Fruit fly (Drosophila melanogaster) whole organism, embryonic: ENCODE data around the gene Targ1.

ENCODE experiments used
- CG11456 ChIP-seq: fragments of 200-800 bp; sonication (Bioruptor generic); IDR thresholded peaks from 3 replicates; pipeline ENCODE4 v1.3.6; 2022; ENCODE audit warnings: missing biosample characterization, missing genetic modification characterization
- CG11696 ChIP-seq: fragments of 200-800 bp; sonication (Bioruptor generic); IDR thresholded peaks from 2 replicates; pipeline ENCODE4 v1.3.6; 2022; ENCODE audit warnings: missing biosample characterization, missing genetic modification characterization
- CG12155 ChIP-seq: fragments of 200-800 bp; sonication (Bioruptor generic); optimal IDR thresholded peaks from 3 replicates; lab custom pipeline; 2016; ENCODE audit warnings: missing biosample characterization, missing genetic modification characterization
- CG13775 ChIP-seq: fragments of 200-800 bp; sonication (Bioruptor generic); optimal IDR thresholded peaks from 3 replicates; lab custom pipeline; 2017; ENCODE audit warnings: missing biosample characterization, mild to moderate bottlenecking, missing genetic modification characterization
- CG14710 ChIP-seq: fragments of 200-800 bp; sonication (Bioruptor generic); optimal IDR thresholded peaks from 3 replicates; lab custom pipeline; 2019; ENCODE audit warnings: missing biosample characterization, mild to moderate bottlenecking, missing genetic modification characterization, moderate library complexity
- CG18764 ChIP-seq: fragments of 200-800 bp; sonication (Bioruptor generic); optimal IDR thresholded peaks from 3 replicates; lab custom pipeline; 2016; ENCODE audit warnings: missing biosample characterization, missing genetic modification characterization
- CG2129 ChIP-seq: fragments of 200-800 bp; sonication (Bioruptor generic); IDR thresholded peaks from 2 replicates; pipeline ENCODE4 v1.3.6; 2022; ENCODE audit warnings: missing biosample characterization, missing genetic modification characterization; ENCODE audit not compliant: partially characterized antibody
- CG31388 ChIP-seq: fragments of 200-800 bp; sonication (Bioruptor generic); optimal IDR thresholded peaks from 2 replicates; lab custom pipeline; 2016; ENCODE audit warnings: missing biosample characterization, missing genetic modification characterization
- CG3726 ChIP-seq: fragments of 200-800 bp; sonication (Bioruptor generic); IDR thresholded peaks from 3 replicates; pipeline ENCODE4, ENCODE4 v1.3.6; 2022; ENCODE audit warnings: missing biosample characterization, missing genetic modification characterization
- CG3995 ChIP-seq: fragments of 200-800 bp; sonication (Bioruptor generic); optimal IDR thresholded peaks from 3 replicates; lab custom pipeline; 2016; ENCODE audit warnings: missing biosample characterization, missing genetic modification characterization
- CG43689 ChIP-seq: fragments of 200-800 bp; sonication (Bioruptor generic); IDR thresholded peaks from 2 replicates; pipeline ENCODE4 v1.3.6; 2022; ENCODE audit warnings: missing biosample characterization, missing genetic modification characterization
- CG4730 ChIP-seq: fragments of 200-800 bp; sonication (Bioruptor generic); IDR thresholded peaks from 2 replicates; pipeline ENCODE4 v1.3.6; 2022; ENCODE audit warnings: missing biosample characterization, missing genetic modification characterization
- CG4854 ChIP-seq: fragments of 200-800 bp; sonication (Bioruptor generic); optimal IDR thresholded peaks from 2 replicates; lab custom pipeline; 2016; ENCODE audit warnings: missing biosample characterization, missing genetic modification characterization, inconsistent platforms
- CG6272 ChIP-seq: fragments of 200-800 bp; sonication (Bioruptor generic); IDR thresholded peaks from 2 replicates; pipeline ENCODE4 v1.3.6; 2022; ENCODE audit warnings: missing biosample characterization, missing genetic modification characterization
- CG7963 ChIP-seq: fragments of 200-800 bp; sonication (Bioruptor generic); IDR thresholded peaks from 3 replicates; pipeline ENCODE4 v1.3.6; 2022; ENCODE audit warnings: missing biosample characterization, missing genetic modification characterization; ENCODE audit not compliant: partially characterized antibody
- CG8290 ChIP-seq, 3 experiments: fragments of 200-800 bp; sonication (Bioruptor generic); optimal IDR thresholded peaks; 2 replicates each; lab custom pipeline; 2016 to 2019; ENCODE audit warnings: missing biosample characterization in 3 of 3, missing genetic modification characterization in 3 of 3, mild to moderate bottlenecking in 2 of 3, moderate library complexity in 1 of 3
- CkIIα-i1 ChIP-seq: fragments of 200-800 bp; sonication (Bioruptor generic); IDR thresholded peaks from 2 replicates; pipeline ENCODE4 v1.3.6; 2022; ENCODE audit warnings: missing biosample characterization, missing genetic modification characterization
- Ets97D ChIP-seq: fragments of 200-800 bp; sonication (Bioruptor generic); optimal IDR thresholded peaks from 3 replicates; lab custom pipeline; 2016; ENCODE audit warnings: missing biosample characterization, missing genetic modification characterization
- H2.0 ChIP-seq: fragments of 200-800 bp; sonication (Bioruptor generic); IDR thresholded peaks from 2 replicates; pipeline ENCODE4 v1.3.6; 2022; ENCODE audit warnings: missing biosample characterization, missing genetic modification characterization
- HLH4C ChIP-seq: fragments of 200-800 bp; sonication (Bioruptor generic); IDR thresholded peaks from 3 replicates; pipeline ENCODE4 v1.3.6; 2022; ENCODE audit warnings: missing biosample characterization, missing genetic modification characterization; ENCODE audit not compliant: partially characterized antibody
- HLHmδ ChIP-seq: fragments of 200-800 bp; sonication (Bioruptor generic); optimal IDR thresholded peaks from 2 replicates; lab custom pipeline; 2018; ENCODE audit warnings: missing biosample characterization, mild to moderate bottlenecking, missing genetic modification characterization, moderate library complexity
- Hr3 ChIP-seq: fragments of 200-800 bp; sonication (Bioruptor generic); optimal IDR thresholded peaks from 3 replicates; lab custom pipeline; 2016; ENCODE audit warnings: missing biosample characterization, missing genetic modification characterization
- Lhr ChIP-seq: fragments of 200-800 bp; sonication (Bioruptor generic); optimal IDR thresholded peaks from 3 replicates; lab custom pipeline; 2017; ENCODE audit warnings: mild to moderate bottlenecking, missing biosample characterization, missing genetic modification reagents, missing genetic modification characterization
- PHDP ChIP-seq: fragments of 200-800 bp; sonication (Bioruptor generic); optimal IDR thresholded peaks from 3 replicates; lab custom pipeline; 2018; ENCODE audit warnings: missing biosample characterization, mild to moderate bottlenecking, missing genetic modification characterization, moderate library complexity
- Ptx1 ChIP-seq: fragments of 200-800 bp; sonication (Bioruptor generic); IDR thresholded peaks from 2 replicates; pipeline ENCODE4 v1.3.6; 2022; ENCODE audit warnings: missing biosample characterization, missing genetic modification characterization
- Xrp1 ChIP-seq: fragments of 200-800 bp; sonication (Bioruptor generic); IDR thresholded peaks from 2 replicates; pipeline ENCODE4 v1.3.6; 2022; ENCODE audit warnings: missing biosample characterization, missing genetic modification characterization
- al ChIP-seq: fragments of 200-800 bp; sonication (Bioruptor generic); IDR thresholded peaks from 2 replicates; pipeline ENCODE4 v1.3.6; 2022; ENCODE audit warnings: missing biosample characterization, missing genetic modification characterization
- ato ChIP-seq: fragments of 200-800 bp; sonication (Bioruptor generic); IDR thresholded peaks from 2 replicates; pipeline ENCODE4 v1.3.6; 2022; ENCODE audit warnings: missing biosample characterization, missing genetic modification characterization; ENCODE audit not compliant: partially characterized antibody
- danr ChIP-seq: fragments of 200-800 bp; sonication (Bioruptor generic); IDR thresholded peaks from 2 replicates; pipeline ENCODE4 v1.3.6; 2022; ENCODE audit warnings: missing biosample characterization, missing genetic modification characterization
- dati ChIP-seq: fragments of 200-800 bp; sonication (Bioruptor generic); IDR thresholded peaks from 2 replicates; pipeline ENCODE4 v1.3.6; 2022; ENCODE audit warnings: missing biosample characterization, missing genetic modification characterization
- ewg ChIP-seq: fragments of 200-800 bp; sonication (Bioruptor generic); optimal IDR thresholded peaks from 3 replicates; lab custom pipeline; 2017; ENCODE audit warnings: mild to moderate bottlenecking, missing biosample characterization, missing genetic modification reagents, missing genetic modification characterization
- eyg ChIP-seq: fragments of 200-800 bp; sonication (Bioruptor generic); optimal IDR thresholded peaks from 3 replicates; lab custom pipeline; 2016; ENCODE audit warnings: missing biosample characterization, missing genetic modification characterization
- fd102C ChIP-seq: fragments of 200-800 bp; sonication (Bioruptor generic); optimal IDR thresholded peaks from 2 replicates; lab custom pipeline; 2018; ENCODE audit warnings: missing biosample characterization, mild to moderate bottlenecking, missing genetic modification characterization, moderate library complexity
- gem ChIP-seq: fragments of 200-800 bp; sonication (Bioruptor generic); optimal IDR thresholded peaks from 2 replicates; lab custom pipeline; 2019; ENCODE audit warnings: missing biosample characterization, mild to moderate bottlenecking, missing genetic modification characterization, moderate library complexity
- gsb ChIP-seq: fragments of 200-800 bp; sonication (Bioruptor generic); IDR thresholded peaks from 2 replicates; pipeline ENCODE4 v1.3.6; 2022; ENCODE audit warnings: missing biosample characterization, missing genetic modification characterization
- her ChIP-seq: fragments of 200-800 bp; sonication (Bioruptor generic); optimal IDR thresholded peaks from 2 replicates; lab custom pipeline; 2016; ENCODE audit warnings: missing biosample characterization, missing genetic modification characterization
- klu ChIP-seq: fragments of 200-800 bp; sonication (Bioruptor generic); IDR thresholded peaks from 2 replicates; pipeline ENCODE4 v1.3.6; 2022; ENCODE audit warnings: missing biosample characterization, missing genetic modification characterization
- kni ChIP-seq: fragments of 200-800 bp; sonication (Bioruptor generic); optimal IDR thresholded peaks from 3 replicates; lab custom pipeline; 2017; ENCODE audit warnings: mild to moderate bottlenecking, missing biosample characterization, missing genetic modification reagents, missing genetic modification characterization
- oc ChIP-seq: fragments of 200-800 bp; sonication (Bioruptor generic); optimal IDR thresholded peaks from 2 replicates; lab custom pipeline; 2018; ENCODE audit warnings: missing biosample characterization, mild to moderate bottlenecking, missing genetic modification characterization, moderate library complexity
- otp ChIP-seq: fragments of 200-800 bp; sonication (Bioruptor generic); IDR thresholded peaks from 3 replicates; pipeline ENCODE4, ENCODE4 v1.3.6; 2022; ENCODE audit warnings: missing biosample characterization, missing genetic modification characterization
- row ChIP-seq: fragments of 200-800 bp; sonication (Bioruptor generic); IDR thresholded peaks from 3 replicates; pipeline ENCODE4 v1.3.6; 2022; ENCODE audit warnings: missing biosample characterization, missing genetic modification characterization
- scrt ChIP-seq: fragments of 200-800 bp; sonication (Bioruptor generic); optimal IDR thresholded peaks from 2 replicates; lab custom pipeline; 2018; ENCODE audit warnings: missing biosample characterization, mild to moderate bottlenecking, missing genetic modification characterization, moderate library complexity
- slbo ChIP-seq: fragments of 200-800 bp; sonication (Bioruptor generic); IDR thresholded peaks from 2 replicates; pipeline ENCODE4 v1.3.6; 2022; ENCODE audit warnings: missing biosample characterization, missing genetic modification characterization
- stc ChIP-seq: fragments of 200-800 bp; sonication (Bioruptor generic); IDR thresholded peaks from 2 replicates; pipeline ENCODE4 v1.3.6; 2022; ENCODE audit warnings: missing biosample characterization, missing genetic modification characterization
- sug ChIP-seq: fragments of 200-800 bp; optimal IDR thresholded peaks from 2 replicates; lab custom pipeline; 2019; ENCODE audit warnings: missing biosample characterization, mild to moderate bottlenecking, missing genetic modification characterization, moderate library complexity
- trem ChIP-seq: fragments of 200-800 bp; optimal IDR thresholded peaks from 3 replicates; lab custom pipeline; 2019; ENCODE audit warnings: missing biosample characterization, mild to moderate bottlenecking, missing genetic modification characterization, moderate library complexity
- twi ChIP-seq: fragments of 200-800 bp; optimal IDR thresholded peaks from 2 replicates; lab custom pipeline; 2019; ENCODE audit warnings: missing biosample characterization, mild to moderate bottlenecking, missing genetic modification characterization, moderate library complexity
- usp ChIP-seq: fragments of >200 bp; optimal IDR thresholded peaks from 2 replicates; lab custom pipeline; 2017; ENCODE audit warnings: missing biosample characterization, missing genetic modification characterization
- vfl ChIP-seq: fragments of 200-800 bp; sonication (Bioruptor generic); optimal IDR thresholded peaks from 2 replicates; lab custom pipeline; 2016; ENCODE audit warnings: missing biosample characterization, missing genetic modification characterization
- zf30C ChIP-seq: fragments of 200-800 bp; sonication (Bioruptor generic); optimal IDR thresholded peaks from 3 replicates; lab custom pipeline; 2018; ENCODE audit warnings: missing biosample characterization, mild to moderate bottlenecking, missing genetic modification characterization

Targ1 gene

DNA sequence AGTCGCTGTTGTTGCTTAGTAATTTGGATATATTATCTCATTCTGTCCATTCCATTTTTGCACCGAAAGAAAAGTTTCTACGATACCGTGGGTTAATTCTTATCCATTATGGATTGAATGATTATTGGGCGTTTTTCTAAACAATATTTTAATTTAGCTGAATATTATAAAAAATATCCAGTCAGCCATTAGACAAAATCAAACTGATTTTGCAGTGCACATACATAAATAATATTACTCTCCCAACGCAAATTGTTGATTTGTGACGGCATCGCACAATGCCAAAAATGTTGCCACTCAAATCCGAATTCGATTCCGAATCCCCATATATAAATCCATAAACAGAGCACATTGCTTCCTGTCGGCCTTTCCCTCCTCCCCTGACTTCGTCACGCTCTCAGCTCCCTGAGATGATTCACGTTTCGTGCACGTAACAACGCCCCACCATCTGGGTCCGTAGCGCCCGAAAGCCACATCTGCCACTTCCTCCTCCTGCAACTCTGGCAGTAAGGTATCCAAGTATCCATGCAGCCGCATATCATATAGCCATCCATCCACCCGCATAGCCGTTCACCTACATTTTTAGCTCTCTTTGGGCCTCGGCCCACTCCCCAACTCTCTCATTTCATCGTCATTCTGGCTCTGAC, 25.6 kb downstream of the Targ1 start (continued):
- TF ChIP-seq Xrp1 (GFP tag; lab: Robert Waterston, UW), result no peak; the same call in 1 of the 2 replicates
- TF ChIP-seq eyg (GFP tag; lab: Kevin White, UChicago), result peak; percentile 27
- TF ChIP-seq vfl (GFP tag; lab: Kevin White, UChicago), result no peak
- 0 out of 3 replicates have a peak, but pooled peaks have one; percentile 11 for TF ChIP-seq HLH4C (GFP tag; lab: Robert Waterston, UW)
- TF ChIP-seq CG31388, result no peak
- TF ChIP-seq row (GFP tag; lab: Robert Waterston, UW), result peak; percentile 79
- peak; percentile 68 for TF ChIP-seq klu
- peak; percentile 78 for TF ChIP-seq PHDP (tag; lab: Kevin White, UChicago)
- TF ChIP-seq stc (GFP tag; lab: Robert Waterston, UW), result peak; percentile 70
- peak; percentile 61 for TF ChIP-seq CG13775 (GFP tag; lab: Kevin White, UChicago)
- no peak for TF ChIP-seq her
- peak; percentile 28 for TF ChIP-seq CG4854
- no peak for TF ChIP-seq Ets97D (GFP tag; lab: Kevin White, UChicago)
- TF ChIP-seq CG43689 (GFP tag; lab: Robert Waterston, UW), result no peak
- peak; percentile 5 for TF ChIP-seq CG18764 (GFP tag; lab: Kevin White, UChicago)
- no peak for TF ChIP-seq CkIIα-i1 (GFP tag; lab: Robert Waterston, UW)
- no peak for TF ChIP-seq gem (tag; lab: Kevin White, UChicago)
- TF ChIP-seq slbo (GFP tag; lab: Robert Waterston, UW), result peak; percentile 93
- no peak for TF ChIP-seq fd102C (GFP tag; lab: Kevin White, UChicago)
- TF ChIP-seq sug (tag; lab: Kevin White, UChicago), result peak; percentile 24
- peak; percentile 73 for TF ChIP-seq CG12155 (GFP tag; lab: Kevin White, UChicago)
- peak; percentile 40; the same call in 1 of the 2 replicates for TF ChIP-seq CG11696 (GFP tag; lab: Robert Waterston, UW)
- TF ChIP-seq Ptx1 (GFP tag; lab: Robert Waterston, UW), result peak; percentile 80
- TF ChIP-seq Hr3, result peak; percentile 56
- no peak for TF ChIP-seq CG2129 (GFP tag; lab: Robert Waterston, UW)
- no peak for TF ChIP-seq CG7963 (GFP tag; lab: Robert Waterston, UW)
- TF ChIP-seq CG8290 (GFP tag; optimal IDR thresholded peaks at IDR 0.05; lab: Kevin White, UChicago), result no peak
- peak in 1 of 2 experiments; percentile 63 for TF ChIP-seq CG8290 (tag; optimal IDR thresholded peaks at IDR 0.05; lab: Kevin White, UChicago)
- peak; percentile 80 for TF ChIP-seq CG11456 (GFP tag; lab: Robert Waterston, UW)
- no peak for TF ChIP-seq oc
- peak; percentile 57 for TF ChIP-seq scrt (GFP tag; lab: Kevin White, UChicago)
- TF ChIP-seq trem (tag; lab: Kevin White, UChicago), result no peak
- TF ChIP-seq HLHmδ (GFP tag; lab: Kevin White, UChicago), result no peak
- no peak for TF ChIP-seq ato
- 0 out of 3 replicates have a peak, but pooled peaks have one; percentile 18 for TF ChIP-seq CG3726
- no peak for TF ChIP-seq usp (GFP tag; lab: Kevin White, UChicago)
- TF ChIP-seq CG4730 (GFP tag; lab: Robert Waterston, UW), result peak; percentile 53; the same call in 1 of the 2 replicates
- TF ChIP-seq danr, result no peak
- TF ChIP-seq CG14710 (tag; lab: Kevin White, UChicago), result no peak
- peak; percentile 49; the same call in 1 of the 2 replicates for TF ChIP-seq CG6272 (GFP tag; lab: Robert Waterston, UW)
- TF ChIP-seq ewg, result no peak
- TF ChIP-seq twi (tag; lab: Kevin White, UChicago), result no peak
- TF ChIP-seq otp (GFP tag; lab: Robert Waterston, UW), result 0 out of 3 replicates have a peak, but pooled peaks have one; percentile 17
- TF ChIP-seq Lhr (GFP tag; lab: Kevin White, UChicago), result no peak
- peak; percentile 83 for TF ChIP-seq gsb (GFP tag; lab: Robert Waterston, UW)
- TF ChIP-seq al (GFP tag; lab: Robert Waterston, UW), result peak; percentile 89
- TF ChIP-seq dati (GFP tag; lab: Robert Waterston, UW), result no peak
- no peak for TF ChIP-seq kni (GFP tag; lab: Kevin White, UChicago)
- TF ChIP-seq H2.0, result peak; percentile 64
- peak; percentile 9 for TF ChIP-seq zf30C
- no peak for TF ChIP-seq CG3995 (GFP tag; lab: Kevin White, UChicago)
